Worm (Caenorhabditis elegans): ENCODE measurements around the gene try-11.

Gene try-11

DNA sequence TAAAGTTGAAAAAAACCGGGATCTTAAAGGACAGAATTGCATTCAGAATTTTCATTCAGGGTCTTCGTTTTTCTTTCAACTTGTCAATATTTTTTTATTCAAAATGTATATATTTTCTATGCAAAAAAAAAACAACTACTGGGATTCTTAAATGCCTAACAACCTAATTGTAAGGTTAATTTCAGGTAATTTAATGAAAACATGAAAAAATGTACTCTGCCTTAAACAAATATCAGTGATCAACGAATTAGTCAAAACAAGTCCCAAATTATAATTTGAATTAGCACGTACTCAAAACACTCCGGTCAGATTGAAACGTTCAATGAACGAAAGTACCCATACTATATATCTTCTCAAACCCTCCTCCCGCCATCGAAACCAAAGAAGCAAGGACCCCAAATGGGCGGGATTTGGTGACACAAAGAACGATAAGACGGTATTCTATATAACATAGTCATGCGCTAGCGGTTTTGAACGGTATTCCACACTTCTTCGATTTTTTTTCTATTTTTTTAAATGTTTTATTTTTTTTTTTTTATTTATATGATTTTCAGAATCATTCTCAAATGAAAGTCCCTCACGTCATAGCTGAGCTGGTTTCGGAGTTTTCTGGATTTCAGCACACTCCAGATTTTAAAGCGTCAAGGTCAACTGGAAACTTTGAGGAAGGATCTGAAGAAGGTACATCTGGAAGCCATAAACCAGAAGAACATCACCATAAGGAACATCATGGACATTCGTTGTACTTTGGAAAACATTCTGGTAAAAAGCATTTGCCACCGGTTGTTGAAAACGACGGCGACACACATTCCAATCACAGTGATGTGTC lies 15.9 kb upstream of the try-11 start, which contains the start of the genes ddo-2 and F25E5.8:
Gene ddo-2, minus strand, starts transcription at position 330 of the 829 bp plus-strand sequence.
Gene F25E5.8, plus strand, starts transcription at position 555 of the 829 bp plus-strand sequence.
- TF ChIP-seq ama-1 (optimal IDR thresholded peaks at IDR 0.05) = peak; percentile 74
- TF ChIP-seq nhr-28 (tag; optimal IDR thresholded peaks at IDR 0.05) = peak; percentile 55
- TF ChIP-seq mdl-1 (tag; optimal IDR thresholded peaks at IDR 0.05) = peak in 1 of 2 experiments; percentile 3
- TF ChIP-seq hmg-1.1 (GFP tag; IDR thresholded peaks at IDR 0.05) = 0 out of 2 replicates have a peak, but pooled peaks have one; percentile 28
- peak; percentile 97 for TF ChIP-seq aha-1 (tag)
- TF ChIP-seq zfp-3 (GFP tag; conservative IDR thresholded peaks at IDR 0.05) = 0 out of 2 replicates have a peak, but pooled peaks have one; percentile 22
- TF ChIP-seq F10B5.3 (tag; optimal IDR thresholded peaks at IDR 0.05) = no peak
- peak in 1 of 2 experiments; percentile 41 for TF ChIP-seq hif-1 (tag; optimal IDR thresholded peaks at IDR 0.05)
- TF ChIP-seq fkh-10 (GFP tag; optimal IDR thresholded peaks at IDR 0.05) = no peak
- TF ChIP-seq hlh-30 (tag; optimal IDR thresholded peaks at IDR 0.05; ENCODE audit: insufficient read depth) = peak; percentile 33
- TF ChIP-seq ces-1 (GFP tag; optimal IDR thresholded peaks at IDR 0.05) = no peak
- TF ChIP-seq dve-1 (tag; optimal IDR thresholded peaks at IDR 0.05; ENCODE audit: insufficient read depth) = peak; percentile 15

DNA sequence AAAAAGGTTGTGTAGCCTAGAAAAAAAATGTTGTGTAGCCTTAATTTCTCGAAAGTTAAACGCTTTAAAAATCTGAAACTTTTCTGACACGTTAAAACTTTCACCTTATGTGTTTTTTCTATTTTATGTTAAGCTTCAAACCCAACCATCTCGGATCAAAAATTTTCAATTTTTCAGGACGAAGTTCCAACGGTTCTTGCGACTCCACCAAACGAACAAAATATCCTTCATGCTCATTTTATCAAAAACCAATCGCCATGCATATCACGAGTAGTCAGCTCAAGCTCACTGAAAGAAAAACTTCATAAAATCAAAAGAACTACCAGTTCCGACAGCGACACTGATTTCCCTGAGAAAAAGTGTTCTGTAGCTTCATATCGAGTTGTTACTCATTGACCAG lies 15.0 kb upstream of the try-11 start:
- TF ChIP-seq dmd-8 (GFP tag; IDR thresholded peaks at IDR 0.05) (no peak), nhr-6 (tag; optimal IDR thresholded peaks at IDR 0.05) (no peak), fkh-10 (GFP tag; optimal IDR thresholded peaks at IDR 0.05) (no peak), ama-1 (optimal IDR thresholded peaks at IDR 0.05) (no peak), nhr-48 (tag; optimal IDR thresholded peaks at IDR 0.05) (no peak), egl-27 (tag; optimal IDR thresholded peaks at IDR 0.05) (no peak), aha-1 (tag) (peak; percentile 90)

DNA sequence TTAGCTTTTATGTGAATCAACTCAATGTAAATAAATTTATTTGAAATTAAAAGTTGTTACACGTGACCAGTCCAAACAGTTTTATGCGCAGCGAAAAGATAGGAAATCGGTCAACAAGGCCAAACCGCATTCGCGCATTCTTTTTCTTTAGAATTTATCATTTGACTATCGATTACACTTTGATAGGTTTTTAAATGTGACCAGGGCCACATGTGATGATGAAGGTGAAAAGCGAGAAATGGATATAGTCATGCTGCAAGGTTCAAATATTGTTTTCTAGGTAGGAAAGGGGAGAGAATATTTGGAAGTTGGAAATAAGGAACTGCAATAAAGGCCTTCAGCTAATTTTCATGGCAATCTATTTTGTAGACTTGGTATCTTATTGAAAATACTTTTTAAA lies 14.6 kb upstream of the try-11 start:
- 0 out of 2 replicates have a peak, but pooled peaks have one; percentile 7 for TF ChIP-seq mdt-29 (GFP tag; IDR thresholded peaks at IDR 0.05)
- peak; percentile 50 for TF ChIP-seq mep-1 (tag; optimal IDR thresholded peaks at IDR 0.05)
- 0 out of 2 replicates have a peak, but pooled peaks have one; percentile 44 for TF ChIP-seq Y75B8A.6 (GFP tag; IDR thresholded peaks at IDR 0.05)
- TF ChIP-seq dve-1 (tag; optimal IDR thresholded peaks at IDR 0.05; ENCODE audit: insufficient read depth) = peak; percentile 34
- TF ChIP-seq lin-29 (GFP tag; IDR thresholded peaks at IDR 0.05) = no peak
- peak; percentile 8 to 73 for TF ChIP-seq mdl-1 (tag; optimal IDR thresholded peaks at IDR 0.05)
- TF ChIP-seq unc-62 (GFP tag; optimal IDR thresholded peaks at IDR 0.05 in 1 of 2) = peak in 1 of 2 experiments; percentile 8
- no peak for TF ChIP-seq unc-62 (tag; optimal IDR thresholded peaks at IDR 0.05)
- TF ChIP-seq hlh-30 (tag; optimal IDR thresholded peaks at IDR 0.05; ENCODE audit: insufficient read depth) = peak; percentile 84
- TF ChIP-seq nhr-102 (tag; optimal IDR thresholded peaks at IDR 0.05) = peak; percentile 1
- TF ChIP-seq unc-130 (GFP tag; optimal IDR thresholded peaks at IDR 0.05) = no peak
- TF ChIP-seq hif-1 (tag; optimal IDR thresholded peaks at IDR 0.05) = no peak
- no peak for TF ChIP-seq spr-3 (GFP tag; optimal IDR thresholded peaks at IDR 0.05)
- no peak for TF ChIP-seq ztf-7 (tag; optimal IDR thresholded peaks at IDR 0.05)
- peak; percentile 64 for TF ChIP-seq nhr-28 (tag; optimal IDR thresholded peaks at IDR 0.05)
- TF ChIP-seq ama-1 (optimal IDR thresholded peaks at IDR 0.05) = peak; percentile 91
- TF ChIP-seq dmd-8 (GFP tag; IDR thresholded peaks at IDR 0.05) = no peak
- no peak for TF ChIP-seq lin-39 (tag; optimal IDR thresholded peaks at IDR 0.05)
- TF ChIP-seq T20F7.1 (GFP tag; optimal IDR thresholded peaks at IDR 0.05) = no peak
- no peak for TF ChIP-seq nhr-76 (tag; optimal IDR thresholded peaks at IDR 0.05)
- peak; percentile 34 for TF ChIP-seq mxl-3 (GFP tag; optimal IDR thresholded peaks at IDR 0.05)
- TF ChIP-seq lin-1 (GFP tag; IDR thresholded peaks at IDR 0.05) = no peak
- peak in 1 of 2 experiments; percentile 41 for TF ChIP-seq lsy-2 (tag; optimal IDR thresholded peaks at IDR 0.05)
- TF ChIP-seq hlh-11 (tag; optimal IDR thresholded peaks at IDR 0.05) = peak; percentile 73
- no peak for TF ChIP-seq ceh-44 (GFP tag; IDR thresholded peaks at IDR 0.05)
- TF ChIP-seq zfp-3 (GFP tag; conservative IDR thresholded peaks at IDR 0.05) = peak; percentile 63; the same call in 1 of the 2 replicates
- TF ChIP-seq sdz-12 (GFP tag; optimal IDR thresholded peaks at IDR 0.05) = no peak
- TF ChIP-seq dpl-1 (GFP tag; optimal IDR thresholded peaks at IDR 0.05) = peak; percentile 4
- TF ChIP-seq vab-7 (GFP tag; IDR thresholded peaks at IDR 0.05) = no peak
- peak; percentile 66 for TF ChIP-seq aha-1 (tag)
- peak; percentile 13 for TF ChIP-seq duxl-1 (tag; optimal IDR thresholded peaks at IDR 0.05; ENCODE audit: poor library complexity)

Data from whole organism, L4 larva.